Worm (Caenorhabditis elegans): ENCODE results near the gene M03B6.4.

- no peak for TF ChIP-seq ceh-8 (GFP tag; optimal IDR thresholded peaks at IDR 0.05)
- no peak for TF ChIP-seq snpc-4 (tag; optimal IDR thresholded peaks at IDR 0.05)
- TF ChIP-seq lin-39 (tag; optimal IDR thresholded peaks at IDR 0.05), result no peak
- TF ChIP-seq aly-2 (tag; optimal IDR thresholded peaks at IDR 0.05), result no peak
- no peak for TF ChIP-seq ceh-82 (tag; optimal IDR thresholded peaks at IDR 0.05)
- TF ChIP-seq hpl-2 (GFP tag; optimal IDR thresholded peaks at IDR 0.05), result no peak
- TF ChIP-seq nhr-11 (tag; optimal IDR thresholded peaks at IDR 0.05), result no peak
- no peak for TF ChIP-seq nhr-20 (tag; optimal IDR thresholded peaks at IDR 0.05)
- no peak for TF ChIP-seq lsy-2 (tag; optimal IDR thresholded peaks at IDR 0.05)
- TF ChIP-seq elt-3 (tag; optimal IDR thresholded peaks at IDR 0.05), result no peak
These were observed 5.5 kb downstream of the M03B6.4 start, which contains the start of gene M03B6.3 for ce11 chrX:13864191-13864590.
